ENCODE assay signal across 5 fruit fly cellular contexts in the genomic region with DNA sequence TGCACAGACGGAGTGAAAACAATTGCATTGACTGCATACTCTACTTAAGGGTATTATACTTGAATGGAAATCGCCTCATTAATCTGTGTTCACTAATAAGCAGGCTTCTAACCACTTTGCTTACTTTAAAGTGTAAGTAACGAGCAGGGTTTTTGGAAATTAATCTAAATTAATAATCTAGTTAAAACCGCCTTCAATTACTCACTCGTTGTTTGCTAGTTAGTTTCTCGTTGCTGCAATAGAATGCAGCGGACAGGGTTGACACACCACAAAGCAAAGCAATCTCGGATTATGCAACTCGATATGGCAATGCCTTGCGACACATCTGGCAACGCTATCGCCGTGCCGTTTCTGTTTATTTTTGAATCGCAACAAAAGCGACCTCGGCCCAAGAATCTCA.
A peak's percentile ranks its signal among the peaks of the same experiment; 100 is the strongest.
TF ChIP-seq lines count a peak whose summit lies in the region.

No protein-coding gene starts in this region.

- no peak for TF ChIP-seq CTCF in whole organism, embryonic (GFP tag; optimal IDR thresholded peaks at IDR 0.05; lab: Kevin White, UChicago)

TF ChIP-seq in whole organism, adult, 20 proteins besides CTCF, POLR2A, EP300 and RAD21:
- peak; percentile 38 for TF ChIP-seq kay (GFP tag; lab: Kevin White, UChicago; ENCODE audit: borderline replicate concordance)
- TF ChIP-seq CG12768 (GFP tag; optimal IDR thresholded peaks at IDR 0.05; lab: Kevin White, UChicago), result no peak
- peak; percentile 56 for TF ChIP-seq CG14711 (tag; optimal IDR thresholded peaks at IDR 0.05; lab: Kevin White, UChicago)
- TF ChIP-seq CG7045 (GFP tag; optimal IDR thresholded peaks at IDR 0.05; lab: Kevin White, UChicago), result no peak

TF ChIP-seq in whole organism, embryonic, 481 proteins besides CTCF, POLR2A, EP300 and RAD21 (continues in another document):
- no peak for TF ChIP-seq br (optimal IDR thresholded peaks at IDR 0.05; lab: Kevin White, UChicago)
- TF ChIP-seq ind (GFP tag; optimal IDR thresholded peaks at IDR 0.05; lab: Kevin White, UChicago), result no peak
- peak; percentile 1 for TF ChIP-seq CG8388 (GFP tag; optimal IDR thresholded peaks at IDR 0.05; lab: Kevin White, UChicago)
- no peak for TF ChIP-seq CG43689 (GFP tag; IDR thresholded peaks at IDR 0.05; lab: Robert Waterston, UW)
- TF ChIP-seq ci (GFP tag; IDR thresholded peaks at IDR 0.05; lab: Robert Waterston, UW), result no peak
- no peak for TF ChIP-seq BEAF-32 (GFP tag; optimal IDR thresholded peaks at IDR 0.05; lab: Kevin White, UChicago)
- TF ChIP-seq Rx (GFP tag; IDR thresholded peaks at IDR 0.05; lab: Robert Waterston, UW), result no peak
- no peak for TF ChIP-seq NC2β (GFP tag; optimal IDR thresholded peaks at IDR 0.05; lab: Kevin White, UChicago)
- TF ChIP-seq Atf-2 (GFP tag; optimal IDR thresholded peaks at IDR 0.05; lab: Kevin White, UChicago), result no peak
- TF ChIP-seq salm (tag; optimal IDR thresholded peaks at IDR 0.05; lab: Kevin White, UChicago), result no peak
- TF ChIP-seq cas (GFP tag; IDR thresholded peaks at IDR 0.05; lab: Robert Waterston, UW), result no peak
- TF ChIP-seq CG10979 (tag; optimal IDR thresholded peaks at IDR 0.05; lab: Kevin White, UChicago), result peak; percentile 10
- no peak for TF ChIP-seq fd64A (GFP tag; optimal IDR thresholded peaks at IDR 0.05; lab: Kevin White, UChicago)
- TF ChIP-seq CG7786 (GFP tag; optimal IDR thresholded peaks at IDR 0.05; lab: Kevin White, UChicago), result no peak
- TF ChIP-seq ash1 (GFP tag; optimal IDR thresholded peaks at IDR 0.05; lab: Kevin White, UChicago), result no peak
- no peak for TF ChIP-seq CG3281 (GFP tag; optimal IDR thresholded peaks at IDR 0.05; lab: Kevin White, UChicago)
- no peak for TF ChIP-seq Mad (GFP tag; optimal IDR thresholded peaks at IDR 0.05; lab: Kevin White, UChicago)
- TF ChIP-seq Sox102F (GFP tag; optimal IDR thresholded peaks at IDR 0.05; lab: Kevin White, UChicago), result peak; percentile 31
- peak; percentile 17 for TF ChIP-seq CG8290 (GFP tag; optimal IDR thresholded peaks at IDR 0.05; lab: Kevin White, UChicago)
- TF ChIP-seq CG8290 (tag; optimal IDR thresholded peaks at IDR 0.05; lab: Kevin White, UChicago), result no peak
- no peak for TF ChIP-seq cato (GFP tag; optimal IDR thresholded peaks at IDR 0.05; lab: Kevin White, UChicago; ENCODE audit: borderline replicate concordance)
- no peak for TF ChIP-seq CG8478 (optimal IDR thresholded peaks at IDR 0.05; lab: Kevin White, UChicago)

TF ChIP-seq in whole organism, prepupa, 60 proteins besides CTCF, POLR2A, EP300 and RAD21 (continues in another document):
- TF ChIP-seq CG4318 (GFP tag; optimal IDR thresholded peaks at IDR 0.05; lab: Kevin White, UChicago) (peak; percentile 37), CG32006 (GFP tag; optimal IDR thresholded peaks at IDR 0.05; lab: Kevin White, UChicago) (peak; percentile 74), Eip75B (GFP tag; optimal IDR thresholded peaks at IDR 0.05; lab: Kevin White, UChicago) (peak; percentile 75), esn (GFP tag; optimal IDR thresholded peaks at IDR 0.05; lab: Kevin White, UChicago) (peak; percentile 75), Sox102F (GFP tag; optimal IDR thresholded peaks at IDR 0.05; lab: Kevin White, UChicago) (peak; percentile 66), Eip78C (GFP tag; lab: Kevin White, UChicago) (peak; percentile 92), CG9139 (GFP tag; optimal IDR thresholded peaks at IDR 0.05; lab: Kevin White, UChicago) (no peak), CG10669 (GFP tag; optimal IDR thresholded peaks at IDR 0.05; lab: Kevin White, UChicago) (peak; percentile 68), achi (GFP tag; optimal IDR thresholded peaks at IDR 0.05; lab: Kevin White, UChicago) (peak; percentile 59), CG7368 (GFP tag; optimal IDR thresholded peaks at IDR 0.05; lab: Kevin White, UChicago) (peak; percentile 51), Hr4 (GFP tag; optimal IDR thresholded peaks at IDR 0.05; lab: Kevin White, UChicago) (peak; percentile 54), fd85E (GFP tag; optimal IDR thresholded peaks at IDR 0.05; lab: Kevin White, UChicago) (no peak), CG15336 (GFP tag; IDR thresholded peaks at IDR 0.05; lab: Robert Waterston, UW) (peak; percentile 52; the same call in 1 of the 2 replicates), topi (GFP tag; optimal IDR thresholded peaks at IDR 0.05; lab: Kevin White, UChicago) (peak; percentile 80), Hr38 (GFP tag; optimal IDR thresholded peaks at IDR 0.05; lab: Kevin White, UChicago) (no peak), fkh (GFP tag; optimal IDR thresholded peaks at IDR 0.05; lab: Kevin White, UChicago) (no peak), fd59A (GFP tag; optimal IDR thresholded peaks at IDR 0.05; lab: Kevin White, UChicago) (peak; percentile 13), Met (GFP tag; optimal IDR thresholded peaks at IDR 0.05; lab: Kevin White, UChicago) (peak; percentile 69), CG11762 (GFP tag; optimal IDR thresholded peaks at IDR 0.05; lab: Kevin White, UChicago; ENCODE audit: insufficient read depth) (peak; percentile 41), ss (GFP tag; optimal IDR thresholded peaks at IDR 0.05; lab: Kevin White, UChicago) (peak in 1 of 2 experiments; percentile 55), CG16779 (tag; optimal IDR thresholded peaks at IDR 0.05; lab: Kevin White, UChicago) (peak; percentile 3)

TF ChIP-seq in whole organism, pupa, 21 proteins besides CTCF, POLR2A, EP300 and RAD21:
- TF ChIP-seq CG8159 (tag; optimal IDR thresholded peaks at IDR 0.05; lab: Kevin White, UChicago), result peak; percentile 65
- TF ChIP-seq CG8301 (tag; optimal IDR thresholded peaks at IDR 0.05; lab: Kevin White, UChicago), result no peak
- no peak for TF ChIP-seq CG13204 (GFP tag; optimal IDR thresholded peaks at IDR 0.05; lab: Kevin White, UChicago)
- 0 out of 2 replicates have a peak, but pooled peaks have one; percentile 9 for TF ChIP-seq Ets98B (GFP tag; IDR thresholded peaks at IDR 0.05; lab: Robert Waterston, UW)
- no peak for TF ChIP-seq CG10348 (GFP tag; IDR thresholded peaks at IDR 0.05; lab: Robert Waterston, UW)
- peak; percentile 4 for TF ChIP-seq CG17806 (tag; optimal IDR thresholded peaks at IDR 0.05; lab: Kevin White, UChicago)
- peak; percentile 46; the same call in 1 of the 3 replicates for TF ChIP-seq fd96Ca (GFP tag; IDR thresholded peaks at IDR 0.05; lab: Robert Waterston, UW)
- TF ChIP-seq rn (GFP tag; IDR thresholded peaks at IDR 0.05; lab: Robert Waterston, UW), result no peak
- peak; percentile 58 for TF ChIP-seq Snoo (tag; optimal IDR thresholded peaks at IDR 0.05; lab: Kevin White, UChicago)
- peak; percentile 40; the same call in 1 of the 3 replicates for TF ChIP-seq CG4496 (GFP tag; IDR thresholded peaks at IDR 0.05; lab: Robert Waterston, UW)
- peak; percentile 43 for TF ChIP-seq CG14655 (GFP tag; optimal IDR thresholded peaks at IDR 0.05; lab: Kevin White, UChicago)
- TF ChIP-seq Pif1B (GFP tag; optimal IDR thresholded peaks at IDR 0.05; lab: Kevin White, UChicago), result peak; percentile 41
- TF ChIP-seq D1 (tag; optimal IDR thresholded peaks at IDR 0.05; lab: Kevin White, UChicago), result no peak
- TF ChIP-seq EcR (GFP tag; optimal IDR thresholded peaks at IDR 0.05; lab: Kevin White, UChicago), result peak; percentile 8
- TF ChIP-seq CG32121 (GFP tag; IDR thresholded peaks at IDR 0.05; lab: Robert Waterston, UW), result no peak
- TF ChIP-seq CG34367 (tag; optimal IDR thresholded peaks at IDR 0.05; lab: Kevin White, UChicago), result no peak
- TF ChIP-seq gl (tag; optimal IDR thresholded peaks at IDR 0.05; lab: Kevin White, UChicago), result no peak
- no peak for TF ChIP-seq CG12605 (GFP tag; IDR thresholded peaks at IDR 0.05; lab: Robert Waterston, UW)
- peak; percentile 66 for TF ChIP-seq Pif1A (GFP tag; optimal IDR thresholded peaks at IDR 0.05; lab: Kevin White, UChicago)
- peak; percentile 49 for TF ChIP-seq CG15710 (tag; optimal IDR thresholded peaks at IDR 0.05; lab: Kevin White, UChicago)
- TF ChIP-seq CG9948 (tag; optimal IDR thresholded peaks at IDR 0.05; lab: Kevin White, UChicago), result no peak

TF ChIP-seq in whole organism, wandering third instar larva, 38 proteins besides CTCF, POLR2A, EP300 and RAD21:
- TF ChIP-seq br (GFP tag; optimal IDR thresholded peaks at IDR 0.05; lab: Kevin White, UChicago), result peak; percentile 11
- TF ChIP-seq h (GFP tag; optimal IDR thresholded peaks at IDR 0.05; lab: Kevin White, UChicago), result peak; percentile 7
- peak; percentile 19 for TF ChIP-seq psq (GFP tag; optimal IDR thresholded peaks at IDR 0.05; lab: Kevin White, UChicago)
- no peak for TF ChIP-seq Myc (optimal IDR thresholded peaks at IDR 0.05; lab: Kevin White, UChicago)
- no peak for TF ChIP-seq Dfd (GFP tag; optimal IDR thresholded peaks at IDR 0.05; lab: Kevin White, UChicago)
- TF ChIP-seq HLH106 (tag; optimal IDR thresholded peaks at IDR 0.05; lab: Kevin White, UChicago), result peak; percentile 32
- no peak for TF ChIP-seq ey (GFP tag; optimal IDR thresholded peaks at IDR 0.05; lab: Kevin White, UChicago)
- peak in 1 of 2 experiments; percentile 39 for TF ChIP-seq foxo (GFP tag; optimal IDR thresholded peaks at IDR 0.05; lab: Kevin White, UChicago)
- no peak for TF ChIP-seq CG32264 (GFP tag; optimal IDR thresholded peaks at IDR 0.05; lab: Kevin White, UChicago)
- peak; percentile 16 for TF ChIP-seq fru (GFP tag; optimal IDR thresholded peaks at IDR 0.05; lab: Kevin White, UChicago)
- no peak for TF ChIP-seq sv (GFP tag; optimal IDR thresholded peaks at IDR 0.05; lab: Kevin White, UChicago)
- TF ChIP-seq Sp1 (GFP tag; optimal IDR thresholded peaks at IDR 0.05; lab: Kevin White, UChicago), result no peak
- no peak for TF ChIP-seq dl (GFP tag; optimal IDR thresholded peaks at IDR 0.05; lab: Kevin White, UChicago; ENCODE audit: insufficient read depth in 1 of 2, partially characterized antibody in 2 of 2)
- no peak for TF ChIP-seq Vsx2 (GFP tag; optimal IDR thresholded peaks at IDR 0.05; lab: Kevin White, UChicago; ENCODE audit: partially characterized antibody)
- TF ChIP-seq dmrt93B (GFP tag; optimal IDR thresholded peaks at IDR 0.05; lab: Kevin White, UChicago), result no peak
